Fruit fly (Drosophila melanogaster): ENCODE data around the gene CG13049.

The CG13049 gene

DNA sequence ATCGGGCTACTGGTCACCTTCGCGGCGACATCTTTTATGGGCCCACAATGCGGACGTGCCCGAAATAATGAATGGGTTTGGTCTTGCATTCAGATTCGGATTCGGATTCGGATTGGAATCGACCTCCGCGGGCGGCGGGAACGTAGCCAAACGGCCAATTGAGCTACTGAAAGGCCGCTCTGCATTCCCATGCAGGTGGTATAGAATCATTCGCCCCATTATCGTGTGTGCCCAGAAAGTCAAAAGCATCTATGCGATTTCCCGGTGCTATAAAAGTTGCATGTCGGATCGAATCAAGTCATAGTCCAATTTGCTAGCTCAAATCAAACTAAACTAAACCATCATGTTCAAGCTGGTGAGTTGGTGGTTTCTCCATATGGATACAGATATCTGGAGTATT is 12.6 kb downstream of the CG13049 start, which contains the start of gene CG13068:
TSS of gene CG13068 (plus strand) at position 301 of the 400 bp plus-strand sequence.
- TF ChIP-seq noc (tag; optimal IDR thresholded peaks at IDR 0.05): no peak

DNA sequence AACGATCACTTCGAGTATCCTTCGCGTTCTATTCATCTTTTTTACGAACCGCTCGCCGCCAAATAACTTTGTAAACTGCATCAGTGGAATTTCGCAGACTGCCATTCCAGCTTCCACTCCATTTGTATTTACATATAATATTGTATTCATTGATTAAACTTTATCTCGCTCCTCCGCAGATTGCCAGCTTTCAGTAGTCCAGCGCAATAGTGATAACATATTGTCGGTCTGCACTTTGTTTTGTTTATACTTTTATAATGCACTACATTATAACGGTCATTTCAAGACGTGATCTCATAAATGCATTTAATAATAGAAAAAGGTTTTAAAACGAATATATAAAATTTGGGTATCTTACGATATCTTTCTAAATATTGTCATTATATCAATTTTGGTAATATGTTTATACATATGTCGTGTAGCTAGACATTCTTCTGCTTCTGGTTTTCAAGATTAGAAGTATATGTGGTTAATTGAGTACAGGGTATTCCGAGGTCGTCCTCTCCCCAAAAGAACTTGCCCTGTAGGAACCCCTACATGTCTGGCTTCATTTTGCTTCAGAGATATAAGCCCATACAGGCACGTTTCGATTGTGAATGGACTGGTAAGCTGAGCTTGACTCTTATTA is 13.5 kb downstream of the CG13049 start, which contains the start of gene CG4950:
TSS of gene CG4950 (minus strand) at position 51 of the 628 bp plus-strand sequence.
- TF ChIP-seq noc (tag; optimal IDR thresholded peaks at IDR 0.05): no peak

DNA sequence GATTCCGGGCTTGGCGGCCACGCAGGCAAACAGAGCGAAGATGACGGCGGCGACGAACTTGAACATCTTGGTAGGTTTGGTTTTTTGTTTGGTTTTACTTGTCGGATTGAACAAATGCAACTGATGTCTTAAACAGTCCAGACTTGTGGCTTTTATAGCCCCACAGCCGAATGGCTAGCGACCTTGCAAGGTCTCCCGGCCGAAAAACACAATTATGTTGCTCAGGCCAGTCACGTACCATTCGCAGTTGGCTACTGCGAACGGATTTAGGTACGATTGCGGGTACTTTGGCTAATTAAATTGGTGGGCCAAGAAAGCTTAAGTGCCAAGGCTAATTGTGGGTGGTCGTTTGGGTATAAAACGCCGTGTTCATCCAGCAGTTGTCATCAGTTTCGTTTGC is 16.7 kb downstream of the CG13049 start, which contains the start of the genes CG13051 and CG13069:
TSS of gene CG13051 (minus strand) at position 101 of the 400 bp plus-strand sequence.
TSS of gene CG13069 (plus strand) at position 386 of the 400 bp plus-strand sequence.
- no peak for TF ChIP-seq noc (tag; optimal IDR thresholded peaks at IDR 0.05)

DNA sequence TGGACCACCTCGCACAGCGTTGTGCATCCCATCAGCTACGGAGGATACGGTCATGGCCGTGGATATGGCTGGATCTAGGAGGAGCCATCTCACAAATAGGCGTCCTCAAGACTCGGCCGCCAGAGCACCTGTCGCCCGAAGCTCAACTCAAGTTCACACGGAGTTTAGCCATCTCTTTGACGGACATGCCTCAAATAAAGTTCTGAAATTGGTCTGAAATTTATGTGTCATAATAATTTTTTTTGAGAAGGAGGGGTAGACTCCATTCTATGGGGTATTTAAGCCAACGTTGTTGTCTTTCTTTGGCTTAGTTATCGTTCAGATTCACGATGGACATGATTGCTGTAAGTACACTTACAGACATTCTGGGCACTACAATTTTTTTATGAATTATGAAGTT is 18.7 kb downstream of the CG13049 start, which contains the start of gene CG13070:
TSS of gene CG13070 (plus strand) at position 301 of the 400 bp plus-strand sequence.
- TF ChIP-seq noc (tag; optimal IDR thresholded peaks at IDR 0.05): no peak

DNA sequence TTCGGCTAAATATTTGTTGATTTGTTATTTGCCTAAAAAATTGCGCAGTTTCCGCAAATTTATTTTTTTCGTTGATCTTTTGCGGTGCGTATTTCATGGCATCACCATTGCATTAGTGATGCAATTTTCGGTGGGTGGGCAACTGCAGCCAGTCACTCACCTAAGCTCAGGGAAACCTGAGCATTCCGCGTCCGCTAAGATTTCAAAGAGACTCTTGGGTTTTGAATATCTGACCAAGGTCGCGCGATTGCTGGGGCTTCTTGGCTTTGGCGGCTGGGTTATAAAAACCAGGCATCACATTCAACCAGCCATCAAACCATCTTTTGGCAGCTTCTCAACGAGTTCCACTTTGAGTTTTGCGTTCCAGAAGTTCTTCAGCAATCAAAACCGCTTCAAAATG is 19.3 kb downstream of the CG13049 start, which contains the start of gene CG13071:
TSS of gene CG13071 (plus strand) at position 301 of the 400 bp plus-strand sequence.
- TF ChIP-seq noc (tag; optimal IDR thresholded peaks at IDR 0.05): no peak

dm6 chr3L:16261505-16261904 is 20.2 kb downstream of the CG13049 start, which contains the start of gene CG34247:
CG34247 (minus strand) TSS chr3L:16261605.
- TF ChIP-seq noc (tag; optimal IDR thresholded peaks at IDR 0.05): no peak

DNA sequence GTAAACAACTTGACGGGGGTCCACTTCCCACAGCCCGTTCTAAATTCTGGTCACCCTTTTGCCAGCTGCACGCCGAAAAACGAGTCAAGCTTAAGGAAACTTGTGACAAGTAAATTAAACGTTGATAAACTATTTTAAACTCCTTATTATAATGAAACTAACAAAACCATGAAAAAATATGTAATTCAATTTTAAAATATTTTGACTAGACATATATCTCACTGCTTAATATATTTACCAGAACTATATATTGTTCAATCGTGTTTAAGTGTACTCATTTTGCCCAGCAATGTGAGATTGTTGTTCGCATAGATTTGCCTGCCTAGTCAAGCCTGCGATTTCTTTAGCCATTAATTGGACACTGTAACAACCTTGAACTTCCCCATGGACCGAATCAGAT is 22.2 kb downstream of the CG13049 start, which contains the start of gene CG13053:
TSS of gene CG13053 (minus strand) at position 171 of the 400 bp plus-strand sequence.
- no peak for TF ChIP-seq noc (tag; optimal IDR thresholded peaks at IDR 0.05)

- TF ChIP-seq noc (tag; optimal IDR thresholded peaks at IDR 0.05): no peak
These were observed 24.6 kb downstream of the CG13049 start, which contains the start of gene CG13054 for dm6 chr3L:16257118-16257627. CG13054 (minus strand) TSS chr3L:16257191.

DNA sequence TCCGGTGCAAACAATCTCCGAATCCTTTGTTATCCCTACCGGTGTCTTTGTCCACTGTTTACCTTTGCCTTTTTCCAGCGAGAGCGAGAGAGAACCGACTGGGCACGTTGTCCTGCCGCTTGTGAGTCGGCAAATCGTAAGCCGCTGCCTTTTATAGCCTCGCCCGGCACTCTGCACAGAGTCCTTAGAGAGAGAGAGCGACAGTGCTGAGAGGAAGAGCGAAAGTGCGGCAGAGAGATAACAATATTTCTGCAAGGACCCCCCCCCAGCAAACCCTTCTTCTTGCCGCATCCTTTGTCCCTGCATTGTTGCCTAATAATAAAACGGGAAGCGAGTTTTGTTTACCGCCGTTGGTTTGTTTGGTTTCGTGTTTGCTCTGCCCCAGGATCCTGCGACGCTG is 29.5 kb downstream of the CG13049 start, which contains the start of gene CG13055:
TSS of gene CG13055 (minus strand) at position 101 of the 400 bp plus-strand sequence.
- no peak for TF ChIP-seq noc (tag; optimal IDR thresholded peaks at IDR 0.05)

dm6 chr3L:16241296-16241695 is 40.4 kb downstream of the CG13049 start:
- TF ChIP-seq noc (tag; optimal IDR thresholded peaks at IDR 0.05): no peak

DNA sequence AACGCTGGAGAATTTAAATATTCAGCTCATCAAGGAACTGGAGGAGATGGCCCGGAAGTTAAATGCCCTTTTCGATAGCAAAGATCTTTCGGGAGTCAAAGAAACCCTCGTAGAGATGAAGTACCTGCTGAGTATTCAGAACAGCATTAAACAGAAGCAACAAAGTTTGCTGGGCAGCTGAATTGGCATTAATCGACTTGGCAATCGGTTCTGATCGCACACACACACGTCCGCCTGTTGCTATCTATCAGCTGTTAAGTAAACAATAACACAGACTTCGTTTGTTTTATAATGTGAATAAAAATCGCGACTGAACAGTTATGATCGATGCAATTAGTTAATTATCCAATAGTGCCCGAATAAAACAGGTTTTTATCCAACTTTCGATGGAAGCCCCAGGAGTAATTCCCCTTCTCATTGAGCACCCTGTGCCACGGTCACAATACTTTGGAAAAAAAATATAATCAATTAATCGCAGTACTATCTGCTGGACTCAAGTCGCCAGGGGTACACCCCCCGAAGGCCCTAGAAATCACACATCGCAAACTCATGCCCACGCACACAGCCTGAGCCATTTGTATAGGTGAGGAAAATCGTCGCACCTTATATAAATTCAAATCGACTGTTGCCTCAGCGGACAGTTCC is 47.8 kb downstream of the CG13049 start:
- peak; percentile 10 for TF ChIP-seq noc (tag; optimal IDR thresholded peaks at IDR 0.05)

- no peak for TF ChIP-seq noc (tag; optimal IDR thresholded peaks at IDR 0.05)
These were observed 48.8 kb downstream of the CG13049 start, which contains the start of gene Hsc20 for dm6 chr3L:16232924-16233323. Hsc20 (plus strand) TSS chr3L:16233127.

DNA sequence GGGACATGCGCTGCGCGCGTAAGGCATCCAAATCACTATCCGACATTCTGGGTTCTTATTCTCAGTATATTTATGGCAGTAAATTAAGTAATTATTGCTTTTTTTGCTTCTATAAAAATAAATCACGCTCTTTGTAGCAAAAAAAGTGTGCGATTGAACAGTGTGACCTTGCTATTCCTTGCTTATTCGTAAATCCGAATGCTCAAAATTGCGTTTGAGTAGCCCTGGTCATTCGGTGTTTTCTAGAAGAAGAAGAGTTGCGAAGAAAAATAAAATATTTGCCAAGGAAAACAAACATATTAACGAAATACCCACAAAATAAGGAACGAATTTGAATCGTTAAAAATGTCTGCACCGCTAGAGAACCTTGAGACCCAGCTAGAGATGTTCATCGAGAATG is 49.9 kb downstream of the CG13049 start, which contains the start of the genes PDCD-5 and MED10:
TSS of gene PDCD-5 (minus strand) at position 182 of the 400 bp plus-strand sequence.
TSS of gene MED10 (plus strand) at position 228 of the 400 bp plus-strand sequence.
- TF ChIP-seq noc (tag; optimal IDR thresholded peaks at IDR 0.05): no peak

Data from whole organism, larva.